Fruit fly (Drosophila melanogaster): ENCODE measurements around the gene CG33124.

CG33124 gene

DNA sequence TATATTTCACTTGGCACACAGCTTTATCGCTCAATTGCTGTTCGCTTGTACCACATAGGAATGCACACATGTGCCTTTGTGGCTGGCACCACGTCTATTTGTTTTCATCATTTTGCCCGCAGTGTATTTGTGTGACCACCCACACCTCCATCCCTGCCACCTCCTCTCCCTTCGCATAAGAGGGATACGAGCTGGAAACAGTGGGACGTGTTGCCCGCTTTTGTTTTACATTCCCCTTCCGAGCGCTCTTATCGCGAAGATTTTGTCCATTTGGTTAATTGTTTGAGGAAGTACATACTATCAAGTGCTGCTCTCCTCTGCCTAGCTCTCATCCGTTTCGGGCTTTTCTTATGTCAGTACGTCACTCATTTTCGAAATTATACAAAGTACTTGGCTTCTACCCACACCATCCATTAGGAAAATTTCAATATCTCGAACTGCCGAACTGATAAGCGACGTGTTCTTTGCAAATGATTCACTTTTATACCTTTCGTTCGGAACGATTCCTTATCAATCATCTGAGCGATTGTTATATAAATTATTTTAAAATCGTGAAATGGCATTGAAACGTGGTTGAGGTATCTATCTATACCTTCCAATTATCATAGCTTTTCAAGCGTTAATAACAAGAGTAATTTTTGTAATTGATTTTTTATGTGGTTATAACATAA is 19.4 kb upstream of the CG33124 start:
- TF ChIP-seq psq (optimal IDR thresholded peaks at IDR 0.05) (no peak), ttk (optimal IDR thresholded peaks at IDR 0.05) (no peak), Sin3A (optimal IDR thresholded peaks at IDR 0.05) (no peak), Myc (optimal IDR thresholded peaks at IDR 0.05) (no peak), insv (optimal IDR thresholded peaks at IDR 0.05) (no peak), h (optimal IDR thresholded peaks at IDR 0.05) (no peak)

- TF ChIP-seq Myc (optimal IDR thresholded peaks at IDR 0.05) (no peak), ttk (optimal IDR thresholded peaks at IDR 0.05) (no peak)
Measured at dm6 chr2L:2227316-2227715, 18.4 kb upstream of the CG33124 start.

DNA sequence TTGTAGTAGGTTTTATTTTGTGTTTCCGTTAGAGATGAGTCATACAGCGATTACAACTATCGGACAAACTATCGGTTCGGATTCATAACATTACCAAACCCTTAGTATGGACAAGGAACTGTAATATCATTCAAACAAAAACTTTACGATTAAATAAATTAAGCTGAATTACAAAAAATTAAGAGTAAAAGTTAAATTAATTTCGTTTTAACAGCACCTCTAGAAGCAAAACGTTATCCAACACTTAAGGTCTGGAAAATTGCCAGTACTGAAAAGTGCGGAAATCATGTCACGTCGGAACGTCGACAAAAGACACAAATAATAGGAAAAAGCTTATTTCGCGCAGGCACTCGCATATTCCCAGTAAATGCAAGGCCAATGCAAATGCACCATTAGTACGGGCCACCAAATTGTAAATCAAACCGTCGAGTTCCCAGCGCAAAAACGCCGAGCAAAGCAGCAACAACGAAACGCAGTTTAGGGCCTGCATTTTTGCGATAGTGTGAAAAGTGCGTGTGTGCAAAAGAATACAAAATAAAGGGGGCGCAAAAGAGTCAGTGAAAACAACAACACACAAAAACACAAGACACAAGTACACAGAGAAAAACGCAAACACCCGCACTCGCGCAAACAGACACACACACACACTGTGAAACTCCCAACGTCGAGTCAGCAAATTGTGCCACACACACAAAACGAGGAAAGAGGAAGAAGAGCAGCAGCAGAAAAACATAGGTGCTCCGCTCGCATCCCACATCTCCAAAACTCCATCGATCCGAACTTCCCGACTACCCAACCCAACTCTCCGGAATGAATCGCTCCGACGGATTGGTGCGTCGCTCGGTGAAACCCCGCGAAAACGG is 17.6 kb upstream of the CG33124 start, which contains the start of the genes CG15387 and sau:
TSS of gene CG15387 (minus strand) at position 36 of the 863 bp plus-strand sequence.
TSS of gene sau (plus strand) at position 84 of the 863 bp plus-strand sequence.
- no peak for TF ChIP-seq psq (optimal IDR thresholded peaks at IDR 0.05)
- no peak for TF ChIP-seq ttk (optimal IDR thresholded peaks at IDR 0.05)
- no peak for TF ChIP-seq h (optimal IDR thresholded peaks at IDR 0.05)
- no peak for TF ChIP-seq insv (optimal IDR thresholded peaks at IDR 0.05)
- TF ChIP-seq Sin3A (optimal IDR thresholded peaks at IDR 0.05): no peak
- no peak for TF ChIP-seq Myc (optimal IDR thresholded peaks at IDR 0.05)

dm6 chr2L:2222377-2222776 is 13.5 kb upstream of the CG33124 start:
- TF ChIP-seq psq (optimal IDR thresholded peaks at IDR 0.05) (no peak), Myc (optimal IDR thresholded peaks at IDR 0.05) (no peak), Sin3A (optimal IDR thresholded peaks at IDR 0.05) (no peak), h (optimal IDR thresholded peaks at IDR 0.05) (no peak), ttk (optimal IDR thresholded peaks at IDR 0.05) (no peak), insv (optimal IDR thresholded peaks at IDR 0.05) (no peak)

DNA sequence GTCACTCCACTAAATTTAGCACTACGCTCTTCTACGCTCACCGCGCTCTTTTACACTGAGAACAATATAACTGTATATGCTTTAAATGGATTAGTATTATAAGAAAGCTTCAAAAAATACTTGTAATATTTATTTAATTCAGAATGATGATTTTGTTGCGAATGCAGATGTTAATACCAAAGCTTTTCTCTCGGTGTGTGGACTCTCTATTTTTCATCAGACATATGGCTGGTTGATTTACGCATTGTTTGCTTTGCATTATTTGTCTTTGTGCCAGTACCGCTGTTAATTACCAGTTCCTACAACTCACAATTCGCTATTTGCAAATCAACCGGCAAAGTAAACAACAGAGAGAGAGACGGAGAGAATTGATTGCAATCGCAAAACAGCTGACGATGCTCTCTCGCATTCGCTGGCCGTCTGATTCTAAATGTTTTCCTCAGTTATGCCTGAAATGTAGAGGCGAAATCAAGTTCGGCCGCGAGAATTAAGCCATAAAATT is 12.8 kb upstream of the CG33124 start:
- TF ChIP-seq h (optimal IDR thresholded peaks at IDR 0.05) (no peak), Myc (optimal IDR thresholded peaks at IDR 0.05) (no peak), Sin3A (optimal IDR thresholded peaks at IDR 0.05) (no peak), insv (optimal IDR thresholded peaks at IDR 0.05) (no peak)

DNA sequence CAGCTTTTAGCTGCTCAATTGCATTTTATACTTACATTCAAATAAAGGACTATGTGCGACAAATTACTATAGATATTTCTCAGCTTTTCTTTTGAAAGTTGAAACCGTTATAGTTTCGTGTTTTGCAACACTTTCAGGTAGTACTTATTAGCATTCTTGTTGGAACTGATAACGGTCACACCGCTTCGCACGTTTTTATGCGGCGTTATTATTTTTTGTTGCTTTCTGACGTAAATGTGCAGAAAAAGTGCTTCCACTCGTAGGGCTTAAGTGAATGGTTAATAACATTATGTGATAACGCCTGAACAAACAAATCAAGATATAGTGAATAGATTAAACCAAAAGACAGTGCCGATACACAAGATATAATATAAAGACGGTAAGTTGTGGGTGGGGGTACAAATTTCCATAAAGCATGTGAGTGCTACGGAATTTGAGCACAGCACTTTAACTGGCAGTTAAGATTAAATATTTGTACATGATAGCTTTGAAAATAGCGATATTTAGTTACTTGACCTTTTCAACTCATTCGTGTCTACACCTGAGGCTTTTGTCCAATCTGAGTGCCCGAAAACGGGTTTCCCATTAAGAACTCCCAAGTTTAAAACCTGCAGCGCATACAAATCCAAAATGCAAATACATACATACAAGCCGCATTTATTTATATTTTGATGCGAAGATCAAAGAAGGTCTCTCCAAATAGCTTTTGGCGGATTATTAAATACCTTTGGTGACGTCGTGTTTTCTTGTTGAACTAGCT is 11.9 kb upstream of the CG33124 start, which contains the start of gene papi:
TSS of gene papi (plus strand) at position 176 of the 760 bp plus-strand sequence.
- no peak for TF ChIP-seq psq (optimal IDR thresholded peaks at IDR 0.05)
- no peak for TF ChIP-seq Sin3A (optimal IDR thresholded peaks at IDR 0.05)
- no peak for TF ChIP-seq ttk (optimal IDR thresholded peaks at IDR 0.05)
- TF ChIP-seq Myc (optimal IDR thresholded peaks at IDR 0.05): no peak
- no peak for TF ChIP-seq h (optimal IDR thresholded peaks at IDR 0.05)
- no peak for TF ChIP-seq insv (optimal IDR thresholded peaks at IDR 0.05)

DNA sequence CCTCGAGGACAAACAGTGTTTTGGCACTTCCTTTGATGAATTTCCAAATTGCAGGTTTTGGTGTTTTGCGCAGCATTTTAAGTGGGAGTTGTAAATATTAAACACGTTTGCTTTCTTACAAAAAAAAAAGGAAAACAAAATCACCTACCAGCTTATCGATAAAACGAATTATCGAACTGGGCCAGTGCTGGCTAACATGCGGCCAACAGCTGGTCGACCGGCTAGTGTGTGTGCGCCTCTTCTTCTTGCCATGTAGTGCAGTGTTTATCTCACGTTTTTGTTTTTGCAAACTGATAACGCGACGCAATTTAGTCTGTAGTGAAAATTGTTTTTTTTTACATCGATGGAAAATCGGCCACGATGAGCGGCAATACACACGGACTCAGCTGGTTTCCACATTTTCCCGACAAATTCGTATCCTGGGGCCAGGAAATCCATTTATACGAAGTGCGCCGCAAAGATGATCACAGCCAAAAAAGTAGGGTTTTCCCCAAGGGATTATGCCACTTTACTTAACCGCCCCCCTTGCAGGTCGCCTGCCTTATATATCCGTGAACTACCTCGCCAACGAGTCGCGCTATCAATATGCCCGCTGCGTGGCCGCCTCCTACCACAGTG is 8.3 kb upstream of the CG33124 start, which contains the start of the genes CG15386, CG42371 and mio:
TSS of gene CG15386 (minus strand) at position 180 of the 618 bp plus-strand sequence.
TSS of gene CG42371 (minus strand) at position 180 of the 618 bp plus-strand sequence.
TSS of gene mio (plus strand) at position 224 of the 618 bp plus-strand sequence.
- no peak for TF ChIP-seq h (optimal IDR thresholded peaks at IDR 0.05)

dm6 chr2L:2216065-2216464 is 7.2 kb upstream of the CG33124 start, which contains the start of gene daed:
Gene daed, minus strand, starts transcription at chr2L:2216311.
- TF ChIP-seq Myc (optimal IDR thresholded peaks at IDR 0.05): no peak
- no peak for TF ChIP-seq ttk (optimal IDR thresholded peaks at IDR 0.05)
- no peak for TF ChIP-seq psq (optimal IDR thresholded peaks at IDR 0.05)

DNA sequence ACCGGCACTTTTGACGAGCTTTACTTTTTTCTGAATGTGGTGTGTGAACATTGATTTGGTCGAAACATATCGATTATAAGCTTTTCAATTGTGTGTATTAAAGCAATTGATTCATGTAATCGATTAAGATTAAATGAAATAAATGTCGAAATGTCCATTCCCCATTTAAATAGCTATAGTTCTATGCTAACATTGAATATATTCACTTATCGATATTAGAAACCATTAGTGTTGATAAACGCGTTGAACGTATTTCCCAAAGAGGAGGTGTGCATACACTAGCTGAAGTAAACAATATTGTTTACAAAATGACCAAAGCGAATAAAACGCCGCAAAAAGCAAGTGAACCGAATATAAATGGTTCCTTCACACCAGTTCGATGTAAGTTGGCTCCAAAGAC is 5.1 kb upstream of the CG33124 start, which contains the start of the genes Uch and CG34174:
TSS of gene Uch (minus strand) at position 208 of the 400 bp plus-strand sequence.
TSS of gene CG34174 (plus strand) at position 263 of the 400 bp plus-strand sequence.
- TF ChIP-seq h (optimal IDR thresholded peaks at IDR 0.05) (no peak), insv (optimal IDR thresholded peaks at IDR 0.05) (no peak), psq (optimal IDR thresholded peaks at IDR 0.05) (no peak), Sin3A (optimal IDR thresholded peaks at IDR 0.05) (no peak), Myc (optimal IDR thresholded peaks at IDR 0.05) (no peak), ttk (optimal IDR thresholded peaks at IDR 0.05) (no peak)

dm6 chr2L:2212478-2212877 is 3.6 kb upstream of the CG33124 start, which contains the start of gene CG15385:
Gene CG15385, minus strand, starts transcription at chr2L:2212571.
- TF ChIP-seq Myc (optimal IDR thresholded peaks at IDR 0.05) (no peak), insv (optimal IDR thresholded peaks at IDR 0.05) (no peak), psq (optimal IDR thresholded peaks at IDR 0.05) (no peak), ttk (optimal IDR thresholded peaks at IDR 0.05) (no peak)

DNA sequence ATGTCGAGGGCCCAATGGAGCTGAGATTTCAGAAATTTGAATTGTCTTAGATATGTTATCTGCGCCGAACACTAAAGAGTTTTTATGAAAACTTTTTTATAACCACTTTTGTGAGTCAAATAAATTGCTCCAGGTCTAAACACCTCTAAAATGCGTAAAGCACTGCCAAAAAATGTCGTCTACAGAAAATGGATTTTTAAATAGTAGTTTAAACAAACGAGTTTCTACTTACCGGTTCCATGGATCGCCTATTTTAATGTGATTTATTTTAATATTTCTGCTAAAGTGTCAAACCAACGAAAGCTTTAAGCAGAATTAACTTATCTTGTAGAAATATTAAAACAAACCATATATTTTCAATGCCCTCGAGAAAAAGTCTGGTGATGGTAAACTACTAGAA is 2.8 kb downstream of the CG33124 start, which contains the start of gene CG31668:
TSS of gene CG31668 (minus strand) at position 101 of the 400 bp plus-strand sequence.
- TF ChIP-seq ttk (optimal IDR thresholded peaks at IDR 0.05) (no peak), h (optimal IDR thresholded peaks at IDR 0.05) (no peak), insv (optimal IDR thresholded peaks at IDR 0.05) (no peak), psq (optimal IDR thresholded peaks at IDR 0.05) (no peak), Myc (optimal IDR thresholded peaks at IDR 0.05) (no peak), Sin3A (optimal IDR thresholded peaks at IDR 0.05) (no peak)
